Worm (Caenorhabditis elegans) whole organism, L4 larva: Measurements from ENCODE around the gene slc-17.5.

Experiments used
- F44E2.7 ChIP-seq: fragments of 200-800 bp; sonication (Bioruptor generic); IDR thresholded peaks from 2 replicates; pipeline ENCODE4 v2.1.2; 2022; ENCODE audit warnings: missing genetic modification characterization, missing compliant biosample characterization
- R02D3.7 ChIP-seq: fragments of 150-350 bp; sonication (generic microtip); optimal IDR thresholded peaks from 3 replicates; lab custom pipeline; 2014; ENCODE audit warnings: missing biosample characterization, missing genetic modification characterization
- T26A8.4 ChIP-seq: fragments of 200-800 bp; sonication (Bioruptor generic); IDR thresholded peaks from 2 replicates; pipeline ENCODE4 v1.3.6; 2022; ENCODE audit warnings: missing genetic modification characterization, missing compliant biosample characterization
- Y105C5A.15 ChIP-seq: fragments of 200-800 bp; sonication (Bioruptor generic); IDR thresholded peaks from 2 replicates; pipeline ENCODE4 v1.3.6; 2022; ENCODE audit warnings: missing genetic modification characterization, missing compliant biosample characterization
- Y5F2A.4 ChIP-seq: fragments of 200-800 bp; sonication (Bioruptor generic); optimal IDR thresholded peaks from 2 replicates; lab custom pipeline; 2018; ENCODE audit warnings: mild to moderate bottlenecking, missing genetic modification characterization, missing compliant biosample characterization
- ZK337.2 ChIP-seq: fragments of 200-800 bp; sonication (Bioruptor generic); IDR thresholded peaks from 2 replicates; pipeline ENCODE4 v1.3.6; 2022; ENCODE audit warnings: missing genetic modification reagents, missing genetic modification characterization, missing compliant biosample characterization
- ZK546.5 ChIP-seq, 2 experiments: sonication (generic microtip); optimal IDR thresholded peaks; 2 replicates each; lab custom pipeline; 2017; ENCODE audit warnings: missing biosample characterization in 2 of 2, missing genetic modification characterization in 2 of 2
- attf-4 ChIP-seq: sonication (generic microtip); optimal IDR thresholded peaks from 3 replicates; lab custom pipeline; 2017; ENCODE audit warnings: missing biosample characterization, missing genetic modification characterization
- ceh-20 ChIP-seq: fragments of 200-800 bp; sonication (Bioruptor generic); IDR thresholded peaks from 2 replicates; pipeline ENCODE4 v1.3.6; 2022; ENCODE audit warnings: missing genetic modification reagents, missing genetic modification characterization, missing compliant biosample characterization
- ceh-82 ChIP-seq: sonication (generic microtip); optimal IDR thresholded peaks from 2 replicates; lab custom pipeline; 2017; ENCODE audit warnings: missing biosample characterization, missing genetic modification characterization
- daf-12 ChIP-seq: fragments of 150-350 bp; optimal IDR thresholded peaks from 2 replicates; lab custom pipeline; 2014; ENCODE audit warnings: missing biosample characterization, missing genetic modification reagents, missing genetic modification characterization
- daf-16 ChIP-seq, 3 experiments: sonication (generic microtip); optimal IDR thresholded peaks; 2 replicates each; lab custom pipeline; 2016 to 2017; ENCODE audit warnings: missing genetic modification characterization in 3 of 3, missing genetic modification reagents in 3 of 3, mild to moderate bottlenecking in 2 of 3, missing compliant biosample characterization in 2 of 3, missing biosample characterization in 1 of 3, moderate library complexity in 1 of 3
- daf-8 ChIP-seq: fragments of 200-800 bp; sonication (Bioruptor generic); IDR thresholded peaks from 2 replicates; pipeline ENCODE4 v1.3.6; 2022; ENCODE audit warnings: missing genetic modification characterization, missing compliant biosample characterization
- dmd-6 ChIP-seq: fragments of 200-800 bp; sonication (Bioruptor generic); IDR thresholded peaks from 2 replicates; pipeline ENCODE4 v1.3.6; 2022; ENCODE audit warnings: missing genetic modification reagents, missing genetic modification characterization, missing compliant biosample characterization
- duxl-1 ChIP-seq: sonication (generic microtip); optimal IDR thresholded peaks from 2 replicates; lab custom pipeline; 2016; ENCODE audit warnings: mild to moderate bottlenecking, missing genetic modification characterization, moderate library complexity, missing compliant biosample characterization; ENCODE audit not compliant: poor library complexity
- dve-1 ChIP-seq: sonication (generic microtip); optimal IDR thresholded peaks from 2 replicates; lab custom pipeline; 2017; ENCODE audit warnings: antibody characterized with exemption, mild to moderate bottlenecking, missing genetic modification characterization, missing compliant biosample characterization; ENCODE audit not compliant: insufficient read depth
- egl-43 ChIP-seq: fragments of 200-800 bp; sonication (Bioruptor generic); IDR thresholded peaks from 2 replicates; pipeline ENCODE4 v1.3.6; 2022; ENCODE audit warnings: missing genetic modification reagents, missing genetic modification characterization, missing compliant biosample characterization
- fos-1 ChIP-seq: fragments of 150-350 bp; optimal IDR thresholded peaks from 2 replicates; lab custom pipeline; 2014; ENCODE audit warnings: missing biosample characterization, missing genetic modification characterization
- hif-1 ChIP-seq, 2 experiments: sonication (generic microtip); optimal IDR thresholded peaks; 2 replicates each; lab custom pipeline; 2016 to 2017; ENCODE audit warnings: missing compliant biosample characterization in 2 of 2, missing genetic modification characterization in 2 of 2, missing genetic modification reagents in 2 of 2, missing genotype in 2 of 2, mild to moderate bottlenecking in 1 of 2
- hlh-11 ChIP-seq: fragments of 200-800 bp; sonication (Bioruptor generic); optimal IDR thresholded peaks from 2 replicates; lab custom pipeline; 2018; ENCODE audit warnings: mild to moderate bottlenecking, missing genetic modification characterization, missing compliant biosample characterization
- hlh-30 ChIP-seq: sonication (generic microtip); optimal IDR thresholded peaks from 2 replicates; lab custom pipeline; 2017; ENCODE audit warnings: antibody characterized with exemption, mild to moderate bottlenecking, missing genetic modification characterization, missing compliant biosample characterization; ENCODE audit not compliant: insufficient read depth
- hmg-1.1 ChIP-seq: fragments of 200-800 bp; sonication (Bioruptor generic); IDR thresholded peaks from 2 replicates; pipeline ENCODE4 v1.3.6; 2022; ENCODE audit warnings: missing genetic modification reagents, missing genetic modification characterization, missing compliant biosample characterization
- jun-1 ChIP-seq: fragments of 150-350 bp; optimal IDR thresholded peaks from 2 replicates; lab custom pipeline; 2014; ENCODE audit warnings: missing biosample characterization, missing genetic modification reagents, missing genetic modification characterization
- lim-7 ChIP-seq: fragments of 200-800 bp; sonication (Bioruptor generic); IDR thresholded peaks from 2 replicates; pipeline ENCODE4 v1.3.6; 2022; ENCODE audit warnings: missing genetic modification characterization, missing compliant biosample characterization
- lin-1 ChIP-seq: fragments of 200-800 bp; sonication (Bioruptor generic); IDR thresholded peaks from 2 replicates; pipeline ENCODE4 v1.3.6; 2022; ENCODE audit warnings: missing genetic modification reagents, missing genetic modification characterization, missing compliant biosample characterization
- lin-15B ChIP-seq: fragments of 150-350 bp; sonication (generic microtip); optimal IDR thresholded peaks from 3 replicates; lab custom pipeline; 2014; ENCODE audit warnings: missing biosample characterization, missing genetic modification characterization
- lin-38 ChIP-seq: fragments of 200-800 bp; sonication (Bioruptor generic); IDR thresholded peaks from 2 replicates; pipeline ENCODE4 v1.3.6; 2022; ENCODE audit warnings: missing genetic modification reagents, missing genetic modification characterization, missing compliant biosample characterization
- lir-3 ChIP-seq: sonication (generic microtip); optimal IDR thresholded peaks from 2 replicates; lab custom pipeline; 2016; ENCODE audit warnings: mild to moderate bottlenecking, missing genetic modification characterization, missing compliant biosample characterization
- mdt-29 ChIP-seq: fragments of 200-800 bp; sonication (Bioruptor generic); IDR thresholded peaks from 2 replicates; pipeline ENCODE4 v1.3.6; 2022; ENCODE audit warnings: missing genetic modification reagents, missing genetic modification characterization, missing compliant biosample characterization
- mep-1 ChIP-seq: fragments of 150-350 bp; sonication (generic microtip); optimal IDR thresholded peaks from 3 replicates; lab custom pipeline; 2014; ENCODE audit warnings: missing biosample characterization, missing genetic modification characterization
- mxl-3 ChIP-seq: fragments of 200-800 bp; sonication (Bioruptor generic); optimal IDR thresholded peaks from 2 replicates; lab custom pipeline; 2018; ENCODE audit warnings: mild to moderate bottlenecking, missing genetic modification characterization, missing compliant biosample characterization
- nhr-237 ChIP-seq: sonication (generic microtip); optimal IDR thresholded peaks from 2 replicates; lab custom pipeline; 2017; ENCODE audit warnings: missing biosample characterization, missing genetic modification characterization
- nhr-25 ChIP-seq: sonication (generic microtip); optimal IDR thresholded peaks from 2 replicates; lab custom pipeline; 2017; ENCODE audit warnings: missing genetic modification characterization, mild to moderate bottlenecking, missing compliant biosample characterization, antibody characterized with exemption, moderate library complexity, borderline replicate concordance; ENCODE audit not compliant: insufficient read depth
- nhr-41 ChIP-seq: fragments of 200-800 bp; sonication (Bioruptor generic); IDR thresholded peaks from 2 replicates; pipeline ENCODE4 v1.3.6; 2022; ENCODE audit warnings: missing genetic modification reagents, missing genetic modification characterization, missing compliant biosample characterization
- nhr-77 ChIP-seq: fragments of 150-350 bp; optimal IDR thresholded peaks from 2 replicates; lab custom pipeline; 2014; ENCODE audit warnings: missing biosample characterization, missing genetic modification characterization
- pha-4 ChIP-seq, 2 experiments: fragments of 150-350 bp in 1 of 2; fragments of 200-800 bp in 1 of 2; sonication (Bioruptor generic) in 1 of 2; IDR thresholded peaks in 1 of 2; optimal IDR thresholded peaks in 1 of 2; 2 replicates each; pipeline versions ENCODE4 v1.3.6 to Lab custom; 2014 to 2022; ENCODE audit warnings: missing genetic modification characterization in 2 of 2, missing genetic modification reagents in 2 of 2, missing biosample characterization in 1 of 2, missing compliant biosample characterization in 1 of 2
- pqm-1 ChIP-seq: sonication (generic microtip); optimal IDR thresholded peaks from 2 replicates; lab custom pipeline; 2017; ENCODE audit warnings: missing biosample characterization, missing genetic modification characterization
- sdz-12 ChIP-seq: fragments of 200-800 bp; sonication (Bioruptor generic); optimal IDR thresholded peaks from 2 replicates; lab custom pipeline; 2018; ENCODE audit warnings: mild to moderate bottlenecking, missing genetic modification characterization, missing compliant biosample characterization
- skn-1 ChIP-seq: fragments of 150-350 bp; optimal IDR thresholded peaks from 2 replicates; lab custom pipeline; 2014; ENCODE audit warnings: missing biosample characterization, missing genetic modification characterization
- tag-97 ChIP-seq: fragments of 200-800 bp; sonication (Bioruptor generic); IDR thresholded peaks from 2 replicates; pipeline ENCODE4 v1.3.6; 2022; ENCODE audit warnings: missing genetic modification characterization, missing compliant biosample characterization
- unc-62 ChIP-seq, 3 experiments: fragments of 150-350 bp in 1 of 3; sonication (generic microtip); optimal IDR thresholded peaks in 2 of 3; peaks in 1 of 3; 1 replicate in 1 of 3; 2 replicates in 2 of 3; lab custom pipeline; 2014 to 2017; ENCODE audit warnings: missing biosample characterization in 3 of 3, missing genetic modification characterization in 3 of 3, missing genetic modification reagents in 3 of 3, missing genotype in 1 of 3
- zag-1 ChIP-seq: fragments of 150-350 bp; optimal IDR thresholded peaks from 2 replicates; lab custom pipeline; 2014; ENCODE audit warnings: missing biosample characterization, missing genetic modification characterization
- zip-11 ChIP-seq: fragments of 200-800 bp; sonication (Bioruptor generic); IDR thresholded peaks from 2 replicates; pipeline ENCODE4 v1.3.6; 2022; ENCODE audit warnings: missing genetic modification characterization, missing compliant biosample characterization
- ztf-11 ChIP-seq: fragments of 150-350 bp; optimal IDR thresholded peaks from 2 replicates; lab custom pipeline; 2014; ENCODE audit warnings: missing biosample characterization, missing genetic modification characterization

Gene slc-17.5

DNA sequence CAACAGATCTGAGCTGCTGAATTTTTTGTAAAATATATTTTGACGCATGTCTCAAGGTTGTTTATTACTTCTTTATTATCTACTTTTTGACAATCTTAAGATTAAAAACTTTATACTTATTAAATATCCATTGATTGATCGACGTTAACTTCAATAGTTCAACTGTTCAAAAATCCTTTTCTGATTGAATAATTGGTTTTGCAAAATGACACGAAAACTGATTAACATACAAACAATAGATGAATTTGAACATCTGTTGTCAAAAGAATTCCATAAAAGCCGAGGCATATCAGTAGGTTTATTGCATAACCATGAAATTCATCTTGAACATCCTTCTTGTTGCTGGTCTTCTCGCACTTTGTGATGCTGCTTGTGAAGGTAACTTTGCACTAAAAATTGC, 26.5 kb upstream of the slc-17.5 start, which contains the start of gene W02D7.12:
Gene W02D7.12, plus strand, starts transcription at position 301 of the 400 bp plus-strand sequence.
- TF ChIP-seq jun-1 (tag; lab: Kevin White, UChicago): no peak
- no peak for TF ChIP-seq Y105C5A.15 (GFP tag; lab: Robert Waterston, UW)
- TF ChIP-seq mep-1 (tag; lab: Kevin White, UChicago): no peak
- no peak for TF ChIP-seq sdz-12 (GFP tag; lab: Kevin White, UChicago)
- no peak for TF ChIP-seq zag-1 (tag; lab: Kevin White, UChicago)
- no peak for TF ChIP-seq skn-1
- TF ChIP-seq nhr-41 (GFP tag; lab: Robert Waterston, UW): no peak
- no peak for TF ChIP-seq attf-4 (tag; lab: Kevin White, UChicago)
- TF ChIP-seq unc-62 (GFP tag; optimal IDR thresholded peaks at IDR 0.05 in 1 of 2; lab: Kevin White, UChicago): no peak
- no peak for TF ChIP-seq unc-62 (tag; optimal IDR thresholded peaks at IDR 0.05; lab: Kevin White, UChicago)
- no peak for TF ChIP-seq lin-1 (GFP tag; lab: Robert Waterston, UW)
- TF ChIP-seq ceh-20 (GFP tag; lab: Robert Waterston, UW): no peak
- no peak for TF ChIP-seq daf-8 (GFP tag; lab: Robert Waterston, UW)
- TF ChIP-seq duxl-1 (tag; lab: Kevin White, UChicago): no peak
- TF ChIP-seq ZK546.5 (tag; optimal IDR thresholded peaks at IDR 0.05; lab: Kevin White, UChicago): no peak
- TF ChIP-seq egl-43 (GFP tag; lab: Robert Waterston, UW): no peak
- TF ChIP-seq T26A8.4: no peak
- no peak for TF ChIP-seq daf-12 (tag; lab: Kevin White, UChicago)
- TF ChIP-seq fos-1 (tag; lab: Kevin White, UChicago): no peak
- TF ChIP-seq R02D3.7: no peak
- no peak for TF ChIP-seq hif-1 (tag; optimal IDR thresholded peaks at IDR 0.05; lab: Kevin White, UChicago)

DNA sequence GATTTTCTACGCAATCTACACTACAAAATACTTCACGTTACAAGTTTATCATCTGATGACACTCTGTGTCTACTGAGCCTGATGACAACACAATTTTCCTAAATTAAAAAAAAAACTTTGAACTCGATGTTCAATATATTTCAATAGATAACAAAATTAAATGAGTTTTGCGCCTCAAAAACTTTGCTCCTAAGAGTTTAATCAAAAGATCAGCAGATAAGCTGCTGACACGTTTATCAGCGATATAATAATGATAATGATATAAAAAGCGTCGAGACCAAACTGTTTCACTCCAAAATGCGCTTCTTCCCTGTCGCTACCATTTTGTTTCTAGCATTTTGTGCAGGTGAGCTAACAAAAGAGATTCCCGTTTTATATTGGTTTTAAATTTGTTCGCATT, 23.0 kb upstream of the slc-17.5 start, which contains the start of gene clec-218:
Gene clec-218, plus strand, starts transcription at position 262 of the 400 bp plus-strand sequence.
- TF ChIP-seq pha-4 (GFP tag; IDR thresholded peaks at IDR 0.05; lab: Robert Waterston, UW) (0 out of 2 replicates have a peak, but pooled peaks have one; percentile 11), pha-4 (tag; optimal IDR thresholded peaks at IDR 0.05; lab: Kevin White, UChicago) (no peak), pqm-1 (tag; lab: Kevin White, UChicago) (peak; percentile 10), daf-16 (GFP tag; optimal IDR thresholded peaks at IDR 0.05; lab: Kevin White, UChicago) (no peak), daf-16 (tag; optimal IDR thresholded peaks at IDR 0.05; lab: Kevin White, UChicago) (peak; percentile 35), dve-1 (peak; percentile 46), dmd-6 (peak; percentile 72), lir-3 (tag; lab: Kevin White, UChicago) (no peak), nhr-25 (tag; lab: Kevin White, UChicago) (no peak)
- TF ChIP-seq, all 104 proteins: peak for 5

DNA sequence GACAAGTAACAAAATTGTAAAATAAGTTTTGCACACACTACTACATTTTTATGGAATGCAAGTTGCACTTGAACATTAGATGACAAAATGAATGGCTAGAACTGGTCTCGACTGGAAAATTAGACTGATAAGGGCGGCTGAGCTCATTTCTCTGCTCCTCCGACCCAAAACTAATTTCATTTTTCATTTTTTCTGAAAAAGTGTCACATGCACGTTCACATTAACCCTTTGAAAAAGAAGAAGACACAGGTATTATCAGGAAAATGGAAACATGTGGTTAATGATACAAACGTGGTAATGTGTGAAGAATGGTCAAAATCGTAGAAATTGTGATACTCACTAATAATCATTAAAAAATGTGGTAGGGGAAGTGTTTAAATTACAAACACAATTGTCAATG, 22.3 kb upstream of the slc-17.5 start:
- TF ChIP-seq ztf-11 (no peak), mdt-29 (GFP tag; lab: Robert Waterston, UW) (no peak), lin-15B (tag; lab: Kevin White, UChicago) (no peak), daf-16 (GFP tag; optimal IDR thresholded peaks at IDR 0.05; lab: Kevin White, UChicago) (no peak), daf-16 (tag; optimal IDR thresholded peaks at IDR 0.05; lab: Kevin White, UChicago) (peak; percentile 55), nhr-77 (tag; lab: Kevin White, UChicago) (peak; percentile 33), zag-1 (tag; lab: Kevin White, UChicago) (no peak), ceh-82 (tag; lab: Kevin White, UChicago) (no peak), pqm-1 (tag; lab: Kevin White, UChicago) (peak; percentile 63), nhr-237 (tag; lab: Kevin White, UChicago) (no peak), hlh-11 (peak; percentile 65), ZK337.2 (no peak), unc-62 (GFP tag; optimal IDR thresholded peaks at IDR 0.05 in 1 of 2; lab: Kevin White, UChicago) (peak in 1 of 2 experiments; percentile 90), unc-62 (tag; optimal IDR thresholded peaks at IDR 0.05; lab: Kevin White, UChicago) (no peak), lim-7 (GFP tag; lab: Robert Waterston, UW) (no peak), attf-4 (tag; lab: Kevin White, UChicago) (no peak), hmg-1.1 (GFP tag; lab: Robert Waterston, UW) (no peak), tag-97 (GFP tag; lab: Robert Waterston, UW) (no peak), Y105C5A.15 (GFP tag; lab: Robert Waterston, UW) (no peak), Y5F2A.4 (GFP tag; lab: Kevin White, UChicago) (no peak), daf-8 (GFP tag; lab: Robert Waterston, UW) (no peak), mxl-3 (GFP tag; lab: Kevin White, UChicago) (peak; percentile 64), zip-11 (GFP tag; lab: Robert Waterston, UW) (no peak), ZK546.5 (tag; optimal IDR thresholded peaks at IDR 0.05; lab: Kevin White, UChicago) (no peak), F44E2.7 (GFP tag; lab: Robert Waterston, UW) (no peak), lin-38 (no peak), dmd-6 (peak; percentile 82), hlh-30 (tag; lab: Kevin White, UChicago) (peak; percentile 54)
